Fruit fly (Drosophila melanogaster): ENCODE data around the gene CG7900.

Gene CG7900

dm6 chr3R:8132398-8132797, 38.5 kb downstream of the CG7900 start:
- TF ChIP-seq sens (GFP tag) (peak; percentile 27), CG14050 (GFP tag; IDR thresholded peaks at IDR 0.05) (no peak)

- no peak for TF ChIP-seq bbx (GFP tag; IDR thresholded peaks at IDR 0.05; ENCODE audit: partially characterized antibody)
- no peak for TF ChIP-seq CG11695 (GFP tag; IDR thresholded peaks at IDR 0.05)
- no peak for TF ChIP-seq so (GFP tag; IDR thresholded peaks at IDR 0.05)
- TF ChIP-seq dmrt99B (tag; optimal IDR thresholded peaks at IDR 0.05) = no peak
- TF ChIP-seq sens (GFP tag) = peak; percentile 30
- no peak for TF ChIP-seq CG13894 (tag; optimal IDR thresholded peaks at IDR 0.05)
- TF ChIP-seq CG7928 (GFP tag; optimal IDR thresholded peaks at IDR 0.05) = no peak
- TF ChIP-seq Dfd (GFP tag; optimal IDR thresholded peaks at IDR 0.05) = no peak
- TF ChIP-seq CG18764 (GFP tag; optimal IDR thresholded peaks at IDR 0.05) = no peak
- TF ChIP-seq CG13775 (GFP tag; optimal IDR thresholded peaks at IDR 0.05) = peak; percentile 88
- no peak for TF ChIP-seq Stat92E (GFP tag; optimal IDR thresholded peaks at IDR 0.05)
- no peak for TF ChIP-seq YL-1 (GFP tag; optimal IDR thresholded peaks at IDR 0.05)
- TF ChIP-seq Nf-YC (tag; optimal IDR thresholded peaks at IDR 0.05) = peak; percentile 84
- peak; percentile 92 for TF ChIP-seq Nf-YB (GFP tag; optimal IDR thresholded peaks at IDR 0.05)
- no peak for TF ChIP-seq Sox100B (GFP tag; optimal IDR thresholded peaks at IDR 0.05)
- no peak for TF ChIP-seq ab (GFP tag; optimal IDR thresholded peaks at IDR 0.05)
- TF ChIP-seq dan (GFP tag; IDR thresholded peaks at IDR 0.05) = no peak
- no peak for TF ChIP-seq CG10654 (GFP tag; optimal IDR thresholded peaks at IDR 0.05)
- TF ChIP-seq CG11093 (GFP tag; IDR thresholded peaks at IDR 0.05) = no peak
- no peak for TF ChIP-seq en (GFP tag; optimal IDR thresholded peaks at IDR 0.05)
- TF ChIP-seq CG11456 (GFP tag; IDR thresholded peaks at IDR 0.05) = 0 out of 3 replicates have a peak, but pooled peaks have one; percentile 12
- TF ChIP-seq CG17612 (GFP tag; IDR thresholded peaks at IDR 0.05) = no peak
- no peak for TF ChIP-seq CG2116 (GFP tag; optimal IDR thresholded peaks at IDR 0.05)
- TF ChIP-seq CG17912 (GFP tag; optimal IDR thresholded peaks at IDR 0.05) = no peak
- no peak for TF ChIP-seq Blimp-1 (GFP tag; optimal IDR thresholded peaks at IDR 0.05)
- no peak for TF ChIP-seq phol (tag; optimal IDR thresholded peaks at IDR 0.05)
- no peak for TF ChIP-seq CG17359 (tag; optimal IDR thresholded peaks at IDR 0.05)
- TF ChIP-seq chinmo (GFP tag; IDR thresholded peaks at IDR 0.05; ENCODE audit: partially characterized antibody) = no peak
- TF ChIP-seq CG16863 (GFP tag; optimal IDR thresholded peaks at IDR 0.05) = no peak
- no peak for TF ChIP-seq hkb (optimal IDR thresholded peaks at IDR 0.05)
- TF ChIP-seq hkb (GFP tag; IDR thresholded peaks at IDR 0.05) = no peak
- TF ChIP-seq Lim3 (GFP tag; IDR thresholded peaks at IDR 0.05) = no peak
- no peak for TF ChIP-seq Ssrp (tag; optimal IDR thresholded peaks at IDR 0.05)
- TF ChIP-seq pfk (GFP tag; optimal IDR thresholded peaks at IDR 0.05) = no peak
- no peak for TF ChIP-seq CG5180 (GFP tag; optimal IDR thresholded peaks at IDR 0.05)
- TF ChIP-seq Gsc (GFP tag; IDR thresholded peaks at IDR 0.05) = no peak
- TF ChIP-seq p53 (GFP tag; optimal IDR thresholded peaks at IDR 0.05) = no peak
- TF ChIP-seq crol (GFP tag; IDR thresholded peaks at IDR 0.05) = no peak
These were observed 40.6 kb downstream of the CG7900 start for dm6 chr3R:8134544-8134943.

dm6 chr3R:8138095-8138494, 44.2 kb downstream of the CG7900 start:
- TF ChIP-seq hth (optimal IDR thresholded peaks at IDR 0.05) (no peak), cg (GFP tag; optimal IDR thresholded peaks at IDR 0.05) (peak; percentile 30), caup (GFP tag; optimal IDR thresholded peaks at IDR 0.05; ENCODE audit: severe bottlenecking) (no peak), CG7786 (GFP tag; optimal IDR thresholded peaks at IDR 0.05) (no peak), pros (GFP tag; optimal IDR thresholded peaks at IDR 0.05) (peak; percentile 25), grn (GFP tag; optimal IDR thresholded peaks at IDR 0.05) (peak; percentile 87), crol (GFP tag; IDR thresholded peaks at IDR 0.05) (peak; percentile 67), Blimp-1 (GFP tag; optimal IDR thresholded peaks at IDR 0.05) (peak; percentile 63), chif (GFP tag; optimal IDR thresholded peaks at IDR 0.05) (no peak), CG8944 (GFP tag; optimal IDR thresholded peaks at IDR 0.05) (no peak)

Measured in whole organism, embryonic.